Fruit fly (Drosophila melanogaster): Measurements from ENCODE around the gene CG15882.

DNA sequence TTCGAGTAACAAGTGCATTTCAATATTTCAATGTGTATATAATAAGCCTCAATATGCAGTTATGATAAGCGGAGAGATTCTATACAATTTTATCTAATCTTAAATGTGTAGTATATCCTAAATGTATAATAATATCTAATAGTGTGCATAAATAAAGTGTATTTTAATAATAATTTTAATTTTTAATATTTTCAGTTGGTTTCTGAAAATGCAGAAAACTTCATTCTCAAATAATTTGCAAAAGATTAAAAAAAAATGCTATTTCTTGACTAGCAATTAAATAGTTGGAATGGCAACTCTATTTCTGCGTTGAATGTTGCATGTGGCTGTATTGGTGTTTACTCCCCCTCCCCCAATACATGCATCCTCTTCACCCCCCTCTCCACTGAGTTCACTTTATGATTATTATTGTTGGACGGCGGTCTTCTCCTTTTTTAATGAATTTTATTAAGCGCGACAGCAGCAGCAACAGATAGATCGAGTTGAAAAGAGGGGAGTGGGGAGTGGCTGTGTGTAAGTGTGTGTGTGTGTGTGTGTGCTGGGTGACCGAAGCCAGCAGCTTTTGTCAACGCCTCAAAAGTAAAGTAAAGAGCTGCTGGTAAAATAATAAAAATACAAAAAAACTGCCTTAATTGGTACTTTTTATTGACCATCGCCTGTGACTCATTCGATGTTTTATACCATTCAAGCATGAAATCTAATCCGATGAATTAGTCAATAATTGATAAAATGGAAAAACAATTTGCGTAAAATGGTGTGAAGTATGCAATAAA, 36.6 kb upstream of the CG15882 start:
- TF ChIP-seq tj (GFP tag; optimal IDR thresholded peaks at IDR 0.05) = no peak
- no peak for TF ChIP-seq Clk (GFP tag; optimal IDR thresholded peaks at IDR 0.05)
- no peak for TF ChIP-seq pad (GFP tag; optimal IDR thresholded peaks at IDR 0.05)
- TF ChIP-seq cic (GFP tag; optimal IDR thresholded peaks at IDR 0.05) = no peak
- TF ChIP-seq CG5204 (GFP tag; optimal IDR thresholded peaks at IDR 0.05) = no peak
- no peak for TF ChIP-seq CG7101 (tag; optimal IDR thresholded peaks at IDR 0.05)
- no peak for TF ChIP-seq cnc (optimal IDR thresholded peaks at IDR 0.05)
- TF ChIP-seq CG1620 (GFP tag; optimal IDR thresholded peaks at IDR 0.05) = no peak

Measured in whole organism, adult.